Fruit fly (Drosophila melanogaster): ENCODE measurements around the gene ND-15.
A peak's percentile ranks its signal among the peaks of the same experiment; 100 is the strongest.

The ND-15 gene

DNA sequence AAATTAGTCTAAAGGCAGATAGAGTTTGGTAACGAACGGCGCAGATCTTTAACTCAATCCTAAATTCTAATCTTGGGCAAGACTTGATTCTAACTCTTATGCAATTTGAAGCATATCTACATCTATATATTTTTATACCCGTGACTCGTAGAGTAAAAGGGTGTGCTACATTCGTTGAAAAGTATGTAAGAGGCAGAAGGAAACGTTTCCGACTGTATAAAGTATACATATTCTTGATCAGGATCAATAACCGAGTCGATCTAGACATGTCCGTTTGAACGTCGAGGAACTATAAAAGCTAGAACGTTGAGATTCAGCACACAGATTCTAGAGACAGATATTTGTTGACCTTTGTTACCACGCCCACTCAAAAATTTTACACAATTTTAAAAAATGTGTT, 1.9 kb downstream of the ND-15 start, which contains the start of gene CG13694:
Gene CG13694, minus strand, starts transcription at position 101 of the 400 bp plus-strand sequence.
- TF ChIP-seq hb (GFP tag; IDR thresholded peaks at IDR 0.05; ENCODE audit: partially characterized antibody) (no peak), ranshi (GFP tag; IDR thresholded peaks at IDR 0.05) (no peak), Mad (GFP tag; optimal IDR thresholded peaks at IDR 0.05) (no peak), chn (GFP tag; optimal IDR thresholded peaks at IDR 0.05) (no peak), sqz (GFP tag; optimal IDR thresholded peaks at IDR 0.05) (no peak), Hr51 (GFP tag; optimal IDR thresholded peaks at IDR 0.05) (no peak), CG13424 (tag; optimal IDR thresholded peaks at IDR 0.05) (no peak), CG6854 (GFP tag; optimal IDR thresholded peaks at IDR 0.05) (no peak), pan (optimal IDR thresholded peaks at IDR 0.05) (no peak), pan (GFP tag; optimal IDR thresholded peaks at IDR 0.05 in 1 of 2, IDR thresholded peaks at IDR 0.05 in 1 of 2) (no peak), yki (optimal IDR thresholded peaks at IDR 0.05) (no peak), Asciz (GFP tag; optimal IDR thresholded peaks at IDR 0.05) (no peak), Gug (GFP tag; IDR thresholded peaks at IDR 0.05) (no peak), mirr (GFP tag; optimal IDR thresholded peaks at IDR 0.05) (no peak), CG13624 (GFP tag; optimal IDR thresholded peaks at IDR 0.05) (no peak), CG8944 (GFP tag; optimal IDR thresholded peaks at IDR 0.05) (no peak), CG17612 (GFP tag; IDR thresholded peaks at IDR 0.05) (no peak)

DNA sequence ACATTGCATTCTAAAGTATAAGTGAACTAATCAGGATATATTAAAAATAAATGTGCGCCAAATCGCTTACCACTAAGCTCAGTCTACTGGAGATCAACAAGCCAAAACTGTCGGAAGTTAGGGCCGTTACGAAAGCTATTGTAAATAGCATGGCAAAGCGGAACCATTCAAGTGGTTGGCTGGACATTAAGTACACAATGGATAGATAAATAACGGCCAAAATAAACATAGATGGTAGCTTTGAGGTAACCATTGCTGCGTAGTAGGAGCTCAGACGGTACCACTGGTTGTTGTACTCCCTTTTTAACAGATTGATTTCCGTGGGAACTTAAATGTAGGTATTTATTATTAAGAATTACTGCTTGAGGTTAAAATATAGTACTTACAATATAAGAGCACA, 3.2 kb downstream of the ND-15 start:
- TF ChIP-seq exex (tag; optimal IDR thresholded peaks at IDR 0.05) (peak; percentile 11), CG17568 (GFP tag; optimal IDR thresholded peaks at IDR 0.05) (peak; percentile 8), br (optimal IDR thresholded peaks at IDR 0.05) (no peak), bsh (GFP tag; optimal IDR thresholded peaks at IDR 0.05) (peak in 1 of 2 experiments; percentile 33), run (tag; optimal IDR thresholded peaks at IDR 0.05) (no peak), CG2202 (tag; optimal IDR thresholded peaks at IDR 0.05) (peak; percentile 4), Rx (GFP tag; IDR thresholded peaks at IDR 0.05) (no peak), gem (tag; optimal IDR thresholded peaks at IDR 0.05) (peak; percentile 9), dm (GFP tag; optimal IDR thresholded peaks at IDR 0.05) (no peak), HHEX (GFP tag; optimal IDR thresholded peaks at IDR 0.05) (peak; percentile 61), HLHmδ (GFP tag; optimal IDR thresholded peaks at IDR 0.05) (peak; percentile 63), Fer3 (tag; optimal IDR thresholded peaks at IDR 0.05) (peak; percentile 35), sisA (GFP tag; IDR thresholded peaks at IDR 0.05) (no peak), CG32532 (GFP tag; IDR thresholded peaks at IDR 0.05) (no peak), kni (GFP tag; optimal IDR thresholded peaks at IDR 0.05) (peak; percentile 75), CG5245 (GFP tag; optimal IDR thresholded peaks at IDR 0.05) (no peak), CG3281 (GFP tag; optimal IDR thresholded peaks at IDR 0.05) (peak; percentile 34), btn (GFP tag; optimal IDR thresholded peaks at IDR 0.05) (peak; percentile 18), CG33557 (GFP tag; optimal IDR thresholded peaks at IDR 0.05) (peak; percentile 13), Myb (GFP tag; optimal IDR thresholded peaks at IDR 0.05) (no peak), Dad (GFP tag; optimal IDR thresholded peaks at IDR 0.05) (no peak), pfk (GFP tag; optimal IDR thresholded peaks at IDR 0.05) (peak; percentile 32), CG11093 (GFP tag; IDR thresholded peaks at IDR 0.05) (no peak), CG6765 (GFP tag; optimal IDR thresholded peaks at IDR 0.05) (peak; percentile 31), wdn (GFP tag; IDR thresholded peaks at IDR 0.05) (no peak), ewg (GFP tag; optimal IDR thresholded peaks at IDR 0.05) (no peak), ash1 (GFP tag; optimal IDR thresholded peaks at IDR 0.05) (peak; percentile 6), ranshi (GFP tag; IDR thresholded peaks at IDR 0.05) (no peak; the same call in 1 of the 2 replicates), CG9437 (GFP tag; optimal IDR thresholded peaks at IDR 0.05) (no peak), jigr1 (GFP tag; IDR thresholded peaks at IDR 0.05) (no peak), jing (GFP tag; optimal IDR thresholded peaks at IDR 0.05) (no peak), nau (GFP tag; optimal IDR thresholded peaks at IDR 0.05) (peak; percentile 37), MTF-1 (GFP tag; optimal IDR thresholded peaks at IDR 0.05; ENCODE audit: borderline replicate concordance) (peak; percentile 53), Oli (tag; optimal IDR thresholded peaks at IDR 0.05) (no peak), CG30020 (tag; optimal IDR thresholded peaks at IDR 0.05) (no peak)
